Worm (Caenorhabditis elegans): ENCODE results near the gene arrd-3.

Gene arrd-3

DNA sequence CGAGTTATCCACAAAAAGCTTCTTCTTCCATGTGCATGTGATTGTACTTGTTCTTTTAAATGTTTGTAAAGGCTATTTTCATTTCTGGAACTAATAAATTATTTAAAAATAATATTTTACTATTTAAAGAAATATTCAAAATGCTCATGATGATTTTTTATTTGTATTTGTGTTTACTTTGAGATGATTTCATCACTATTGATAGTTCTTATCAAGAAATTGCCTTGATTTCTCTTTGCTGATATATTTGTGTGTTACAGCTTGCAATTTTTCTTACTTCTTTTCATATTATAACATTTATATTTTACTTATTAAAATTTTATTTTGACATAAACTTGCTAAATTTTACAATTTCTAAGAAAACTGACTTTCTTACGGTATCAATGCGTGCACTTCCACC, 34.2 kb upstream of the arrd-3 start:
- no peak for TF ChIP-seq unc-39 (tag; optimal IDR thresholded peaks at IDR 0.05)
- TF ChIP-seq nhr-76 (tag; optimal IDR thresholded peaks at IDR 0.05) = no peak
- TF ChIP-seq lin-13 (tag; optimal IDR thresholded peaks at IDR 0.05) = no peak
- TF ChIP-seq ceh-39 (tag; optimal IDR thresholded peaks at IDR 0.05) = no peak
- TF ChIP-seq elt-3 (tag; optimal IDR thresholded peaks at IDR 0.05) = no peak
- no peak for TF ChIP-seq ces-1 (GFP tag; optimal IDR thresholded peaks at IDR 0.05)
- TF ChIP-seq elt-1 (tag; optimal IDR thresholded peaks at IDR 0.05; ENCODE audit: borderline replicate concordance, insufficient read depth) = no peak
- TF ChIP-seq blmp-1 (tag; optimal IDR thresholded peaks at IDR 0.05) = no peak
- TF ChIP-seq mls-2 (tag; optimal IDR thresholded peaks at IDR 0.05) = no peak
- TF ChIP-seq lsy-2 (tag; optimal IDR thresholded peaks at IDR 0.05) = no peak
- TF ChIP-seq flh-1 (GFP tag; optimal IDR thresholded peaks at IDR 0.05) = no peak

DNA sequence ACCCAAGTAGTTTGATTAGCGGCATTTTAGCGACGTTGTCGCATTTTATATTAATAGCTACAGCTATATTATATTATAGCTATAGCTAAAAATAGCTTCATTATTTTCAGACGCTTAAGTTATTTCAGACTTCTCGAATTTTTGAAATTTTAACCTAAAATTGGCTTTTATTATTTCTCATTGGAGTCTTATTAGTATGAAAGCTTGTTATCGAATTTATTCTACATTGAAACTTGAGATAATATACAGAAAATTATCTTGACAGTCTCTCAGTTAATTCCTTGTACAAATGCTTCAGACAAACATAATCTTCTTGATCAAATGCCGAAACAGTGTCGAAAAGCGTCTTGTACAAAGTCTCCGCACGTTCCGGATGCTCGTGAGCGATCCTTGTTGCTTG, 32.6 kb upstream of the arrd-3 start, which contains the start of gene srh-48:
srh-48 (plus strand) TSS at position 301 of the 400 bp plus-strand sequence.
- TF ChIP-seq ztf-11 (tag; optimal IDR thresholded peaks at IDR 0.05) (no peak), M03D4.4 (tag; optimal IDR thresholded peaks at IDR 0.05) (no peak), ceh-43 (GFP tag; optimal IDR thresholded peaks at IDR 0.05) (no peak), sem-2 (GFP tag; optimal IDR thresholded peaks at IDR 0.05) (no peak), mab-5 (tag; optimal IDR thresholded peaks at IDR 0.05) (no peak), ham-2 (GFP tag; optimal IDR thresholded peaks at IDR 0.05) (no peak), pha-4 (tag; optimal IDR thresholded peaks at IDR 0.05) (no peak), nhr-237 (tag; optimal IDR thresholded peaks at IDR 0.05) (no peak), lin-32 (GFP tag; optimal IDR thresholded peaks at IDR 0.05) (no peak)

DNA sequence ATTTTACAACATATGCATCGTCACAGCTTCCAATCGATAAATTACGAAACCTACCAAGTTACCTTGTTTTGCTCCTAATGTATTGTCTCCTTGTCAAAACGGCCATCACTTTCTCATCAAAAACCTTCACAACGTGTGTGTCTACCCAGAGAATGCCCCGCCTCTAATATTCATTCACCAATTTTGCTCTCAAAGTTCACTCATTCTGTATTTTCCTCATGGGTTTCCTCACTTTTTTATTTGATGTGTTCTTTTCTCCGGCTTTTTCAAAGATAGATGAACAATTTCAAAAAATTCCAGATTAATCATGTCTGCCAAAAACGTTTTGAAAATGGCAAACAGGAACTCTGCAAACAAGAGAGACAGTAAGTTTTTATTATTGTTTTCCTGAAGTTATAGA, 27.1 kb upstream of the arrd-3 start, which contains the start of gene C06C3.7:
C06C3.7 (plus strand) TSS at position 301 of the 400 bp plus-strand sequence.
- TF ChIP-seq unc-120 (tag; optimal IDR thresholded peaks at IDR 0.05; ENCODE audit: poor library complexity, severe bottlenecking) (no peak), nhr-28 (tag; optimal IDR thresholded peaks at IDR 0.05) (no peak), ceh-83 (GFP tag; optimal IDR thresholded peaks at IDR 0.05) (no peak), tbx-8 (GFP tag; optimal IDR thresholded peaks at IDR 0.05) (no peak), flh-1 (GFP tag; optimal IDR thresholded peaks at IDR 0.05) (no peak), ces-1 (GFP tag; optimal IDR thresholded peaks at IDR 0.05) (no peak), snpc-4 (tag; optimal IDR thresholded peaks at IDR 0.05) (no peak), hlh-1 (tag; optimal IDR thresholded peaks at IDR 0.05) (no peak), sptf-1 (tag; optimal IDR thresholded peaks at IDR 0.05) (no peak), nhr-76 (tag; optimal IDR thresholded peaks at IDR 0.05) (no peak), pha-4 (tag; optimal IDR thresholded peaks at IDR 0.05) (no peak), drap-1 (GFP tag; optimal IDR thresholded peaks at IDR 0.05) (no peak), nhr-2 (tag; optimal IDR thresholded peaks at IDR 0.05) (no peak), ham-2 (GFP tag; optimal IDR thresholded peaks at IDR 0.05) (no peak), ceh-43 (GFP tag; optimal IDR thresholded peaks at IDR 0.05) (no peak), cnd-1 (tag; optimal IDR thresholded peaks at IDR 0.05) (no peak), unc-39 (tag; optimal IDR thresholded peaks at IDR 0.05) (no peak)

DNA sequence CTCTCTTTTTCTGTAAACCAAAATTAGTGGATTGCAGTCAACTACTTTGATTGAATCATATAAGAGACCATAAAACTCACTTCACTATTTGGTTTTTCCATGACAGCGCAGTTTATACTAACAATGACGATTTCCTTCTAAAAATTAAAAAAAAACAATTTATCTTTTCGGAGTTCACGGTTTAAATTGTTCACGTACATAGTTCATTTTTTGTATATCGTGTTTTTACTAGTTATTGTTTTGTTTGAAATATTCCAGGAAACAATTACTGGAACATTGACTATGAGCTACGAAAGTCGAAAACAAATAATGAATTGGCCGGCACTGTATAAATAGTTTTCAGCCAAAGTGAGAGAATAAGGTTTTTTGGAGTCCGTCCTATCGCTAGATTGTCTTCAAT, 19.6 kb upstream of the arrd-3 start, which contains the start of gene lido-17:
lido-17 (minus strand) TSS at position 101 of the 400 bp plus-strand sequence.
- TF ChIP-seq mab-5 (tag; optimal IDR thresholded peaks at IDR 0.05) (no peak), ceh-83 (GFP tag; optimal IDR thresholded peaks at IDR 0.05) (no peak), ztf-11 (tag; optimal IDR thresholded peaks at IDR 0.05) (no peak), sem-2 (GFP tag; optimal IDR thresholded peaks at IDR 0.05) (no peak), nhr-2 (tag; optimal IDR thresholded peaks at IDR 0.05) (no peak), drap-1 (GFP tag; optimal IDR thresholded peaks at IDR 0.05) (no peak), tbx-8 (GFP tag; optimal IDR thresholded peaks at IDR 0.05) (no peak), nhr-76 (tag; optimal IDR thresholded peaks at IDR 0.05) (no peak), hlh-1 (tag; optimal IDR thresholded peaks at IDR 0.05) (no peak), nhr-28 (tag; optimal IDR thresholded peaks at IDR 0.05) (no peak), lsy-2 (tag; optimal IDR thresholded peaks at IDR 0.05) (no peak)

DNA sequence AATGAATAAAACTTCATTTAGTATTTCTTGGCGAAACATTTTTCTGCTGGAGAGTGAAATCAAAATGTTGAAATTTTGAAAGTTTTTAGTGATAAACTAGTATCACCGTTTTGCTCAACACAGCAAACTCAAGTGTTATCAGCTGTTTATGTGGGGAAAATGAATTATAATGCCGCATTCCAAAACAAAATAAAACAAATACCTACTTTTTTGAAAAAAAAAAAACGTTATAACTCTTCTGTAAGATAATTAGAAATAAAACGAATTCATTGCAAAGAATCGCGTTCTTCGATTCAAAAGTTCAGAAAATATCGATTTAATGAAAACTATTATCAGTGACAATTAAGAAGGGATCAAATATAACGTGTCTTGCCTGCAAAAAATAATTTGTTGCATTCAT, 14.9 kb upstream of the arrd-3 start, which contains the start of gene Y51B9A.9:
Y51B9A.9 (minus strand) TSS at position 101 of the 400 bp plus-strand sequence.
- no peak for TF ChIP-seq flh-1 (GFP tag; optimal IDR thresholded peaks at IDR 0.05)
- TF ChIP-seq ztf-11 (tag; optimal IDR thresholded peaks at IDR 0.05) = no peak
- no peak for TF ChIP-seq lsy-2 (tag; optimal IDR thresholded peaks at IDR 0.05)
- TF ChIP-seq sptf-1 (tag; optimal IDR thresholded peaks at IDR 0.05) = no peak
- TF ChIP-seq ceh-83 (GFP tag; optimal IDR thresholded peaks at IDR 0.05) = no peak
- TF ChIP-seq lin-32 (GFP tag; optimal IDR thresholded peaks at IDR 0.05) = no peak
- no peak for TF ChIP-seq mab-5 (tag; optimal IDR thresholded peaks at IDR 0.05)
- no peak for TF ChIP-seq lin-13 (tag; optimal IDR thresholded peaks at IDR 0.05)
- no peak for TF ChIP-seq elt-1 (tag; optimal IDR thresholded peaks at IDR 0.05; ENCODE audit: borderline replicate concordance, insufficient read depth)
- TF ChIP-seq nhr-12 (tag; optimal IDR thresholded peaks at IDR 0.05) = no peak
- TF ChIP-seq nhr-76 (tag; optimal IDR thresholded peaks at IDR 0.05) = no peak
- no peak for TF ChIP-seq sem-2 (GFP tag; optimal IDR thresholded peaks at IDR 0.05)
- no peak for TF ChIP-seq ceh-43 (GFP tag; optimal IDR thresholded peaks at IDR 0.05)
- TF ChIP-seq blmp-1 (tag; optimal IDR thresholded peaks at IDR 0.05) = no peak
- TF ChIP-seq drap-1 (GFP tag; optimal IDR thresholded peaks at IDR 0.05) = no peak
- TF ChIP-seq nhr-237 (tag; optimal IDR thresholded peaks at IDR 0.05) = no peak
- TF ChIP-seq mep-1 (tag; optimal IDR thresholded peaks at IDR 0.05) = no peak
- TF ChIP-seq M03D4.4 (tag; optimal IDR thresholded peaks at IDR 0.05) = no peak
